ENCODE assay signal across 6 fruit fly cellular contexts in genomic region chr3R:15146408-15147037, dm6.
TF ChIP-seq lines count a peak whose summit lies in the region.

No protein-coding gene starts in this region.

- TF ChIP-seq CTCF in S2 (optimal IDR thresholded peaks at IDR 0.05; lab: Kevin White, UChicago) = peak; percentile 73 to 74
- peak; percentile 83 for TF ChIP-seq CTCF in whole organism, embryonic (GFP tag; optimal IDR thresholded peaks at IDR 0.05; lab: Kevin White, UChicago)

TF ChIP-seq in whole organism, adult, 20 proteins besides CTCF, POLR2A, EP300 and RAD21:
- TF ChIP-seq kay (GFP tag; lab: Kevin White, UChicago; ENCODE audit: borderline replicate concordance) (peak; percentile 88), toe (GFP tag; optimal IDR thresholded peaks at IDR 0.05; lab: Kevin White, UChicago) (no peak), CG33017 (tag; optimal IDR thresholded peaks at IDR 0.05; lab: Kevin White, UChicago) (no peak), tj (GFP tag; optimal IDR thresholded peaks at IDR 0.05; lab: Kevin White, UChicago) (no peak), CG11617 (GFP tag; optimal IDR thresholded peaks at IDR 0.05; lab: Kevin White, UChicago) (no peak), pad (GFP tag; optimal IDR thresholded peaks at IDR 0.05; lab: Kevin White, UChicago) (no peak), CG14711 (tag; optimal IDR thresholded peaks at IDR 0.05; lab: Kevin White, UChicago) (no peak)
TF ChIP-seq in whole organism, adult: peak in this region for 1.

TF ChIP-seq in whole organism, embryonic, 481 proteins besides CTCF, POLR2A, EP300 and RAD21 (continues in another document):
- no peak for TF ChIP-seq CG14710 (tag; optimal IDR thresholded peaks at IDR 0.05; lab: Kevin White, UChicago)
- no peak for TF ChIP-seq lmd (GFP tag; IDR thresholded peaks at IDR 0.05; lab: Robert Waterston, UW)
- TF ChIP-seq lab (GFP tag; optimal IDR thresholded peaks at IDR 0.05; lab: Kevin White, UChicago) = no peak
- TF ChIP-seq oc (tag; optimal IDR thresholded peaks at IDR 0.05; lab: Kevin White, UChicago) = no peak
- TF ChIP-seq CG7357 (GFP tag; IDR thresholded peaks at IDR 0.05; lab: Robert Waterston, UW) = no peak
- TF ChIP-seq ken (GFP tag; IDR thresholded peaks at IDR 0.05; lab: Robert Waterston, UW) = 0 out of 3 replicates have a peak, but pooled peaks have one; percentile 43
- TF ChIP-seq stwl (tag; optimal IDR thresholded peaks at IDR 0.05; lab: Kevin White, UChicago) = peak; percentile 20
- peak in 1 of 2 experiments; percentile 43 for TF ChIP-seq eve (GFP tag; optimal IDR thresholded peaks at IDR 0.05; lab: Kevin White, UChicago)
- 0 out of 3 replicates have a peak, but pooled peaks have one; percentile 9 for TF ChIP-seq CG34224 (GFP tag; IDR thresholded peaks at IDR 0.05; lab: Robert Waterston, UW; ENCODE audit: partially characterized antibody)
- TF ChIP-seq scrt (GFP tag; optimal IDR thresholded peaks at IDR 0.05; lab: Kevin White, UChicago) = no peak
- peak; percentile 42 for TF ChIP-seq CG10321 (GFP tag; IDR thresholded peaks at IDR 0.05; lab: Robert Waterston, UW)
- TF ChIP-seq sens (GFP tag; lab: Kevin White, UChicago) = peak; percentile 49
- TF ChIP-seq CG3838 (GFP tag; optimal IDR thresholded peaks at IDR 0.05; lab: Kevin White, UChicago) = no peak
- peak in 1 of 2 experiments; percentile 92 for TF ChIP-seq tll (GFP tag; optimal IDR thresholded peaks at IDR 0.05; lab: Kevin White, UChicago)
- no peak for TF ChIP-seq Ets65A (GFP tag; lab: Kevin White, UChicago)
- 0 out of 4 replicates have a peak, but pooled peaks have one; percentile 81 for TF ChIP-seq chinmo (GFP tag; IDR thresholded peaks at IDR 0.05; lab: Robert Waterston, UW; ENCODE audit: partially characterized antibody)
- no peak for TF ChIP-seq CG16813 (GFP tag; IDR thresholded peaks at IDR 0.05; lab: Robert Waterston, UW; ENCODE audit: partially characterized antibody)
- peak; percentile 85 for TF ChIP-seq CG10979 (tag; optimal IDR thresholded peaks at IDR 0.05; lab: Kevin White, UChicago)
- TF ChIP-seq ci (GFP tag; IDR thresholded peaks at IDR 0.05; lab: Robert Waterston, UW) = 0 out of 3 replicates have a peak, but pooled peaks have one; percentile 31

TF ChIP-seq in whole organism, prepupa, 60 proteins besides CTCF, POLR2A, EP300 and RAD21:
- peak; percentile 54 for TF ChIP-seq Eip78C (GFP tag; lab: Kevin White, UChicago)
- TF ChIP-seq fkh (GFP tag; optimal IDR thresholded peaks at IDR 0.05; lab: Kevin White, UChicago) = peak; percentile 19
- TF ChIP-seq Blimp-1 (GFP tag; optimal IDR thresholded peaks at IDR 0.05; lab: Kevin White, UChicago) = peak; percentile 3
- TF ChIP-seq CG6163 (GFP tag; IDR thresholded peaks at IDR 0.05; lab: Robert Waterston, UW) = 0 out of 3 replicates have a peak, but pooled peaks have one; percentile 18
- TF ChIP-seq CG11294 (GFP tag; IDR thresholded peaks at IDR 0.05; lab: Robert Waterston, UW) = no peak
- no peak for TF ChIP-seq Smox (GFP tag; optimal IDR thresholded peaks at IDR 0.05; lab: Kevin White, UChicago)
- TF ChIP-seq dsx (GFP tag; optimal IDR thresholded peaks at IDR 0.05; lab: Kevin White, UChicago; ENCODE audit: poor library complexity, severe bottlenecking) = no peak
- TF ChIP-seq svp (GFP tag; lab: Kevin White, UChicago) = peak; percentile 82

TF ChIP-seq in whole organism, pupa, 21 proteins besides CTCF, POLR2A, EP300 and RAD21:
- no peak for TF ChIP-seq gl (tag; optimal IDR thresholded peaks at IDR 0.05; lab: Kevin White, UChicago)
- no peak for TF ChIP-seq CG8301 (tag; optimal IDR thresholded peaks at IDR 0.05; lab: Kevin White, UChicago)
- TF ChIP-seq CG34367 (tag; optimal IDR thresholded peaks at IDR 0.05; lab: Kevin White, UChicago) = no peak
- no peak for TF ChIP-seq Snoo (tag; optimal IDR thresholded peaks at IDR 0.05; lab: Kevin White, UChicago)
- peak; percentile 25; the same call in 1 of the 2 replicates for TF ChIP-seq CG12605 (GFP tag; IDR thresholded peaks at IDR 0.05; lab: Robert Waterston, UW)
- no peak for TF ChIP-seq CG9948 (tag; optimal IDR thresholded peaks at IDR 0.05; lab: Kevin White, UChicago)
- TF ChIP-seq CG15710 (tag; optimal IDR thresholded peaks at IDR 0.05; lab: Kevin White, UChicago) = no peak
- no peak for TF ChIP-seq fd96Ca (GFP tag; IDR thresholded peaks at IDR 0.05; lab: Robert Waterston, UW)
- TF ChIP-seq EcR (GFP tag; optimal IDR thresholded peaks at IDR 0.05; lab: Kevin White, UChicago) = peak; percentile 69
TF ChIP-seq in whole organism, pupa: peak in this region for 2.

TF ChIP-seq in whole organism, wandering third instar larva, 38 proteins besides CTCF, POLR2A, EP300 and RAD21:
- TF ChIP-seq Dif (GFP tag; optimal IDR thresholded peaks at IDR 0.05; lab: Kevin White, UChicago; ENCODE audit: partially characterized antibody) (peak; percentile 16), brk (GFP tag; optimal IDR thresholded peaks at IDR 0.05; lab: Kevin White, UChicago) (no peak)
